Worm (Caenorhabditis elegans) whole organism, L4 larva: Measurements from ENCODE around the gene srf-3.

ENCODE experiments used
- F26F4.8 ChIP-seq: fragments of 200-800 bp; sonication (Bioruptor generic); conservative IDR thresholded peaks from 2 replicates; pipeline ENCODE4 v1.3.6; 2022; ENCODE audit warnings: missing genetic modification characterization, missing compliant biosample characterization
- F44E2.7 ChIP-seq: fragments of 200-800 bp; sonication (Bioruptor generic); IDR thresholded peaks from 2 replicates; pipeline ENCODE4 v2.1.2; 2022; ENCODE audit warnings: missing genetic modification characterization, missing compliant biosample characterization
- F49E8.2 ChIP-seq: sonication (generic microtip); optimal IDR thresholded peaks from 2 replicates; lab custom pipeline; 2016; ENCODE audit warnings: missing compliant biosample characterization, mild to moderate bottlenecking, missing genetic modification characterization, borderline replicate concordance
- T20F7.1 ChIP-seq: fragments of 200-800 bp; sonication (Bioruptor generic); optimal IDR thresholded peaks from 2 replicates; lab custom pipeline; 2018; ENCODE audit warnings: mild to moderate bottlenecking, missing genetic modification characterization, missing compliant biosample characterization
- T26A8.4 ChIP-seq: fragments of 200-800 bp; sonication (Bioruptor generic); IDR thresholded peaks from 2 replicates; pipeline ENCODE4 v1.3.6; 2022; ENCODE audit warnings: missing genetic modification characterization, missing compliant biosample characterization
- Y105C5A.15 ChIP-seq: fragments of 200-800 bp; sonication (Bioruptor generic); IDR thresholded peaks from 2 replicates; pipeline ENCODE4 v1.3.6; 2022; ENCODE audit warnings: missing genetic modification characterization, missing compliant biosample characterization
- Y48G9A.11 ChIP-seq: fragments of 200-800 bp; sonication (Bioruptor generic); IDR thresholded peaks from 2 replicates; pipeline ENCODE4 v1.3.6; 2022; ENCODE audit warnings: missing genetic modification reagents, missing genetic modification characterization, missing compliant biosample characterization
- ZK337.2 ChIP-seq: fragments of 200-800 bp; sonication (Bioruptor generic); IDR thresholded peaks from 2 replicates; pipeline ENCODE4 v1.3.6; 2022; ENCODE audit warnings: missing genetic modification reagents, missing genetic modification characterization, missing compliant biosample characterization
- aha-1 ChIP-seq: fragments of 150-350 bp; peaks from one replicate; lab custom pipeline; 2014; ENCODE audit warnings: missing biosample characterization, missing genetic modification characterization
- ama-1 ChIP-seq: fragments of 150-350 bp; optimal IDR thresholded peaks from 2 replicates; lab custom pipeline; 2014; ENCODE audit warnings: inconsistent platforms, mixed read lengths
- ceh-20 ChIP-seq: fragments of 200-800 bp; sonication (Bioruptor generic); IDR thresholded peaks from 2 replicates; pipeline ENCODE4 v1.3.6; 2022; ENCODE audit warnings: missing genetic modification reagents, missing genetic modification characterization, missing compliant biosample characterization
- ceh-32 ChIP-seq: sonication (generic microtip); optimal IDR thresholded peaks from 2 replicates; lab custom pipeline; 2016; ENCODE audit warnings: mild to moderate bottlenecking, missing genetic modification characterization, missing compliant biosample characterization; ENCODE audit not compliant: poor library complexity
- ces-1 ChIP-seq: fragments of 150-350 bp; sonication (generic microtip); optimal IDR thresholded peaks from 4 replicates; lab custom pipeline; 2014; ENCODE audit warnings: missing biosample characterization, missing genetic modification reagents, missing genetic modification characterization
- cey-2 ChIP-seq: sonication (generic microtip); optimal IDR thresholded peaks from 3 replicates; lab custom pipeline; 2017; ENCODE audit warnings: missing genetic modification characterization, mild to moderate bottlenecking, missing compliant biosample characterization, antibody characterized with exemption, borderline replicate concordance; ENCODE audit not compliant: insufficient read depth
- daf-12 ChIP-seq: fragments of 150-350 bp; optimal IDR thresholded peaks from 2 replicates; lab custom pipeline; 2014; ENCODE audit warnings: missing biosample characterization, missing genetic modification reagents, missing genetic modification characterization
- daf-16 ChIP-seq, 3 experiments: sonication (generic microtip); optimal IDR thresholded peaks; 2 replicates each; lab custom pipeline; 2016 to 2017; ENCODE audit warnings: missing genetic modification characterization in 3 of 3, missing genetic modification reagents in 3 of 3, mild to moderate bottlenecking in 2 of 3, missing compliant biosample characterization in 2 of 3, missing biosample characterization in 1 of 3, moderate library complexity in 1 of 3
- daf-19 ChIP-seq: fragments of 200-800 bp; sonication (Bioruptor generic); conservative IDR thresholded peaks from 2 replicates; pipeline ENCODE4 v1.3.6; 2022; ENCODE audit warnings: missing genetic modification characterization, missing compliant biosample characterization
- dmd-6 ChIP-seq: fragments of 200-800 bp; sonication (Bioruptor generic); IDR thresholded peaks from 2 replicates; pipeline ENCODE4 v1.3.6; 2022; ENCODE audit warnings: missing genetic modification reagents, missing genetic modification characterization, missing compliant biosample characterization
- dmd-8 ChIP-seq: fragments of 200-800 bp; sonication (Bioruptor generic); IDR thresholded peaks from 2 replicates; pipeline ENCODE4 v1.3.6; 2022; ENCODE audit warnings: missing genetic modification characterization, missing compliant biosample characterization
- egl-43 ChIP-seq: fragments of 200-800 bp; sonication (Bioruptor generic); IDR thresholded peaks from 2 replicates; pipeline ENCODE4 v1.3.6; 2022; ENCODE audit warnings: missing genetic modification reagents, missing genetic modification characterization, missing compliant biosample characterization
- fkh-10 ChIP-seq: fragments of 150-350 bp; optimal IDR thresholded peaks from 2 replicates; lab custom pipeline; 2014; ENCODE audit warnings: missing biosample characterization, missing genetic modification reagents, missing genetic modification characterization
- fos-1 ChIP-seq: fragments of 150-350 bp; optimal IDR thresholded peaks from 2 replicates; lab custom pipeline; 2014; ENCODE audit warnings: missing biosample characterization, missing genetic modification characterization
- gei-8 ChIP-seq: fragments of 200-800 bp; sonication (Bioruptor generic); optimal IDR thresholded peaks from 2 replicates; lab custom pipeline; 2018; ENCODE audit warnings: mild to moderate bottlenecking, missing genetic modification characterization, missing compliant biosample characterization
- hlh-11 ChIP-seq: fragments of 200-800 bp; sonication (Bioruptor generic); optimal IDR thresholded peaks from 2 replicates; lab custom pipeline; 2018; ENCODE audit warnings: mild to moderate bottlenecking, missing genetic modification characterization, missing compliant biosample characterization
- hmg-1.1 ChIP-seq: fragments of 200-800 bp; sonication (Bioruptor generic); IDR thresholded peaks from 2 replicates; pipeline ENCODE4 v1.3.6; 2022; ENCODE audit warnings: missing genetic modification reagents, missing genetic modification characterization, missing compliant biosample characterization
- jun-1 ChIP-seq: fragments of 150-350 bp; optimal IDR thresholded peaks from 2 replicates; lab custom pipeline; 2014; ENCODE audit warnings: missing biosample characterization, missing genetic modification reagents, missing genetic modification characterization
- lin-15B ChIP-seq: fragments of 150-350 bp; sonication (generic microtip); optimal IDR thresholded peaks from 3 replicates; lab custom pipeline; 2014; ENCODE audit warnings: missing biosample characterization, missing genetic modification characterization
- lin-29 ChIP-seq: fragments of 200-800 bp; sonication (Bioruptor generic); IDR thresholded peaks from 2 replicates; pipeline ENCODE4 v1.3.6; 2022; ENCODE audit warnings: missing genetic modification reagents, missing genetic modification characterization, missing compliant biosample characterization
- lin-38 ChIP-seq: fragments of 200-800 bp; sonication (Bioruptor generic); IDR thresholded peaks from 2 replicates; pipeline ENCODE4 v1.3.6; 2022; ENCODE audit warnings: missing genetic modification reagents, missing genetic modification characterization, missing compliant biosample characterization
- lir-3 ChIP-seq: sonication (generic microtip); optimal IDR thresholded peaks from 2 replicates; lab custom pipeline; 2016; ENCODE audit warnings: mild to moderate bottlenecking, missing genetic modification characterization, missing compliant biosample characterization
- madf-9 ChIP-seq: fragments of 200-800 bp; sonication (Bioruptor generic); conservative IDR thresholded peaks from 2 replicates; pipeline ENCODE4 v1.3.6; 2022; ENCODE audit warnings: missing genetic modification reagents, missing genetic modification characterization, missing compliant biosample characterization
- mdl-1 ChIP-seq, 2 experiments: fragments of 150-350 bp in 1 of 2; sonication (generic microtip) in 1 of 2; optimal IDR thresholded peaks; 2 replicates each; lab custom pipeline; 2014 to 2017; ENCODE audit warnings: missing biosample characterization in 2 of 2, missing genetic modification characterization in 2 of 2
- mep-1 ChIP-seq: fragments of 150-350 bp; sonication (generic microtip); optimal IDR thresholded peaks from 3 replicates; lab custom pipeline; 2014; ENCODE audit warnings: missing biosample characterization, missing genetic modification characterization
- mxl-2 ChIP-seq: fragments of 200-800 bp; sonication (Bioruptor generic); conservative IDR thresholded peaks from 2 replicates; pipeline ENCODE4 v1.3.6; 2022; ENCODE audit warnings: missing genetic modification reagents, missing genetic modification characterization, missing compliant biosample characterization
- nhr-25 ChIP-seq: sonication (generic microtip); optimal IDR thresholded peaks from 2 replicates; lab custom pipeline; 2017; ENCODE audit warnings: missing genetic modification characterization, mild to moderate bottlenecking, missing compliant biosample characterization, antibody characterized with exemption, moderate library complexity, borderline replicate concordance; ENCODE audit not compliant: insufficient read depth
- nhr-28 ChIP-seq: fragments of 150-350 bp; optimal IDR thresholded peaks from 2 replicates; lab custom pipeline; 2014; ENCODE audit warnings: missing biosample characterization, missing genetic modification characterization
- nhr-42 ChIP-seq: fragments of 200-800 bp; sonication (Bioruptor generic); IDR thresholded peaks from 2 replicates; pipeline ENCODE4 v1.3.6; 2022; ENCODE audit warnings: missing genetic modification characterization, missing compliant biosample characterization
- nhr-48 ChIP-seq: sonication (generic microtip); optimal IDR thresholded peaks from 2 replicates; lab custom pipeline; 2016; ENCODE audit warnings: mild to moderate bottlenecking, missing genetic modification characterization, missing compliant biosample characterization
- nhr-76 ChIP-seq: fragments of 150-350 bp; optimal IDR thresholded peaks from 2 replicates; lab custom pipeline; 2014; ENCODE audit warnings: missing biosample characterization, missing genetic modification characterization
- php-3 ChIP-seq: fragments of 200-800 bp; sonication (Bioruptor generic); IDR thresholded peaks from 2 replicates; pipeline ENCODE4 v1.3.6; 2022; ENCODE audit warnings: missing genetic modification reagents, missing genetic modification characterization, missing compliant biosample characterization
- saeg-2 ChIP-seq: fragments of 200-800 bp; sonication (Bioruptor generic); IDR thresholded peaks from 2 replicates; pipeline ENCODE4 v1.3.6; 2022; ENCODE audit warnings: missing genetic modification reagents, missing genetic modification characterization, missing compliant biosample characterization
- snpc-1.2 ChIP-seq: fragments of 200-800 bp; sonication (Bioruptor generic); IDR thresholded peaks from 2 replicates; pipeline ENCODE4 v1.3.6; 2022; ENCODE audit warnings: missing genetic modification reagents, missing genetic modification characterization, missing compliant biosample characterization
- snpc-4 ChIP-seq: fragments of 150-350 bp; optimal IDR thresholded peaks from 2 replicates; lab custom pipeline; 2014; ENCODE audit warnings: missing biosample characterization, missing genetic modification characterization
- spr-1 ChIP-seq: sonication (generic microtip); optimal IDR thresholded peaks from 2 replicates; lab custom pipeline; 2016; ENCODE audit warnings: mild to moderate bottlenecking, missing genetic modification characterization, missing compliant biosample characterization
- tag-97 ChIP-seq: fragments of 200-800 bp; sonication (Bioruptor generic); IDR thresholded peaks from 2 replicates; pipeline ENCODE4 v1.3.6; 2022; ENCODE audit warnings: missing genetic modification characterization, missing compliant biosample characterization
- unc-130 ChIP-seq: sonication (generic microtip); optimal IDR thresholded peaks from 2 replicates; lab custom pipeline; 2016; ENCODE audit warnings: missing genetic modification reagents, missing genetic modification characterization, missing compliant biosample characterization
- unc-62 ChIP-seq, 3 experiments: fragments of 150-350 bp in 1 of 3; sonication (generic microtip); optimal IDR thresholded peaks in 2 of 3; peaks in 1 of 3; 1 replicate in 1 of 3; 2 replicates in 2 of 3; lab custom pipeline; 2014 to 2017; ENCODE audit warnings: missing biosample characterization in 3 of 3, missing genetic modification characterization in 3 of 3, missing genetic modification reagents in 3 of 3, missing genotype in 1 of 3
- zag-1 ChIP-seq: fragments of 150-350 bp; optimal IDR thresholded peaks from 2 replicates; lab custom pipeline; 2014; ENCODE audit warnings: missing biosample characterization, missing genetic modification characterization
- zfp-2 ChIP-seq: sonication (generic microtip); optimal IDR thresholded peaks from 2 replicates; lab custom pipeline; 2016; ENCODE audit warnings: mild to moderate bottlenecking, missing genetic modification characterization, missing compliant biosample characterization
- zip-2 ChIP-seq: fragments of 150-350 bp; optimal IDR thresholded peaks from 2 replicates; lab custom pipeline; 2014; ENCODE audit warnings: missing biosample characterization, missing genetic modification characterization
- ztf-11 ChIP-seq: fragments of 150-350 bp; optimal IDR thresholded peaks from 2 replicates; lab custom pipeline; 2014; ENCODE audit warnings: missing biosample characterization, missing genetic modification characterization

Gene srf-3

ce11 chrIV:12842121-12842520 is 7.2 kb upstream of the srf-3 start (continued):
- TF ChIP-seq madf-9 (GFP tag; lab: Robert Waterston, UW) (no peak), mep-1 (peak; percentile 57), nhr-48 (peak; percentile 91), Y105C5A.15 (no peak), mdl-1 (tag; optimal IDR thresholded peaks at IDR 0.05; lab: Kevin White, UChicago) (peak in 1 of 2 experiments; percentile 69), spr-1 (tag; lab: Kevin White, UChicago) (no peak), unc-130 (GFP tag; lab: Kevin White, UChicago) (no peak), zip-2 (no peak), zfp-2 (tag; lab: Kevin White, UChicago) (no peak), gei-8 (GFP tag; lab: Kevin White, UChicago) (no peak), nhr-25 (tag; lab: Kevin White, UChicago) (no peak), saeg-2 (GFP tag; lab: Robert Waterston, UW) (peak; percentile 70; the same call in 1 of the 2 replicates), fos-1 (tag; lab: Kevin White, UChicago) (peak; percentile 17), snpc-1.2 (no peak), F44E2.7 (GFP tag; lab: Robert Waterston, UW) (no peak), unc-62 (GFP tag; optimal IDR thresholded peaks at IDR 0.05 in 1 of 2; lab: Kevin White, UChicago) (peak in 1 of 2 experiments; percentile 67), unc-62 (tag; optimal IDR thresholded peaks at IDR 0.05; lab: Kevin White, UChicago) (no peak), php-3 (GFP tag; lab: Robert Waterston, UW) (peak; percentile 99), aha-1 (tag; lab: Kevin White, UChicago) (no peak), snpc-4 (tag; lab: Kevin White, UChicago) (no peak), ceh-20 (GFP tag; lab: Robert Waterston, UW) (0 out of 2 replicates have a peak, but pooled peaks have one; percentile 28), nhr-76 (tag; lab: Kevin White, UChicago) (no peak), T26A8.4 (no peak), ztf-11 (tag; lab: Kevin White, UChicago) (no peak), ama-1 (lab: Kevin White, UChicago) (no peak), hlh-11 (tag; lab: Kevin White, UChicago) (peak; percentile 88), dmd-8 (GFP tag; lab: Robert Waterston, UW) (no peak), nhr-28 (tag; lab: Kevin White, UChicago) (peak; percentile 90), tag-97 (GFP tag; lab: Robert Waterston, UW) (no peak), F26F4.8 (GFP tag; lab: Robert Waterston, UW) (no peak), lin-15B (tag; lab: Kevin White, UChicago) (no peak), ZK337.2 (no peak), daf-12 (tag; lab: Kevin White, UChicago) (no peak), Y48G9A.11 (GFP tag; lab: Robert Waterston, UW) (no peak), mxl-2 (GFP tag; lab: Robert Waterston, UW) (no peak), nhr-42 (GFP tag; lab: Robert Waterston, UW) (no peak), jun-1 (no peak), daf-16 (GFP tag; optimal IDR thresholded peaks at IDR 0.05; lab: Kevin White, UChicago) (peak in 1 of 2 experiments; percentile 57), daf-16 (tag; optimal IDR thresholded peaks at IDR 0.05; lab: Kevin White, UChicago) (peak; percentile 98), lin-29 (GFP tag; lab: Robert Waterston, UW) (no peak), ces-1 (GFP tag; lab: Kevin White, UChicago) (no peak), T20F7.1 (GFP tag; lab: Kevin White, UChicago) (peak; percentile 52), lin-38 (GFP tag; lab: Robert Waterston, UW) (no peak), daf-19 (no peak), hmg-1.1 (GFP tag; lab: Robert Waterston, UW) (no peak), fkh-10 (no peak), ceh-32 (tag; lab: Kevin White, UChicago) (no peak), dmd-6 (GFP tag; lab: Robert Waterston, UW) (peak; percentile 98), egl-43 (GFP tag; lab: Robert Waterston, UW) (no peak), lir-3 (no peak), cey-2 (tag; lab: Kevin White, UChicago) (no peak), F49E8.2 (tag; lab: Kevin White, UChicago) (no peak), zag-1 (tag; lab: Kevin White, UChicago) (no peak)
